Worm (Caenorhabditis elegans): ENCODE data around the gene eif-2Bgamma.

Gene eif-2Bgamma

DNA sequence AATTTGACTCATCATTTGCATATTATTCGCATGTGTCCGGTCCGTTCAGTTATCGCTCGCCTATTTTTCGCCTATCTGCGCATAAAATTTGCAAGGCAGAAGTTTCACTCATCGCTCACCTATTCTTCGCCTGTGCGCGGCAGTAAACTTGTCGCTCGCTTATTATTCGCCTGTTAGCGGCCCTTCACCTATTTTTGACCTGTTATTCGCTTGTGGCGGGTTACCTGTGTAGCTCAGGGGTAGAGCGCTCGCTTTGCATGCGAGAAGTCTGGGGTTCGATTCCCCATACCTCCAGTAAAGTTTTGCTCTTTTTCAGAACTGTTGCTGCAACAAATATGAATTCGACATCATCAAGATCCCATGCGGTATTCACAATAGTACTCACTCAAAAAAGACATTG is 34.0 kb upstream of the eif-2Bgamma start (continued):
- TF ChIP-seq tlf-1 (GFP tag; optimal IDR thresholded peaks at IDR 0.05) = peak; percentile 7
- peak; percentile 85 for TF ChIP-seq ztf-28 (GFP tag; IDR thresholded peaks at IDR 0.05)
- TF ChIP-seq tbp1 (GFP tag; optimal IDR thresholded peaks at IDR 0.05) = peak; percentile 98
- peak; percentile 2 for TF ChIP-seq sdz-38 (tag; optimal IDR thresholded peaks at IDR 0.05)
- peak; percentile 86 for TF ChIP-seq dox-1 (GFP tag; IDR thresholded peaks at IDR 0.05)
- TF ChIP-seq somi-1 (GFP tag; optimal IDR thresholded peaks at IDR 0.05) = peak; percentile 69
- peak; percentile 43 for TF ChIP-seq B0019.2 (GFP tag; conservative IDR thresholded peaks at IDR 0.05)
- peak; percentile 68; the same call in 1 of the 2 replicates for TF ChIP-seq ekl-4 (GFP tag; IDR thresholded peaks at IDR 0.05)
- peak; percentile 93; the same call in 1 of the 2 replicates for TF ChIP-seq nhr-120 (GFP tag; IDR thresholded peaks at IDR 0.05)
- TF ChIP-seq F57C9.4 (tag; optimal IDR thresholded peaks at IDR 0.05) = peak; percentile 21
- TF ChIP-seq T07F8.4 (tag; optimal IDR thresholded peaks at IDR 0.05) = peak; percentile 28
- peak; percentile 85 for TF ChIP-seq D2030.7 (GFP tag; IDR thresholded peaks at IDR 0.05)
- peak; percentile 73 for TF ChIP-seq pbrm-1 (GFP tag; IDR thresholded peaks at IDR 0.05)
- peak; percentile 69 for TF ChIP-seq madf-6 (GFP tag; IDR thresholded peaks at IDR 0.05)
- peak; percentile 52; the same call in 1 of the 2 replicates for TF ChIP-seq ceh-58 (GFP tag; IDR thresholded peaks at IDR 0.05)
- peak; percentile 74 for TF ChIP-seq zim-3 (tag; optimal IDR thresholded peaks at IDR 0.05)
- peak; percentile 53 for TF ChIP-seq ceh-27 (GFP tag; optimal IDR thresholded peaks at IDR 0.05)
- peak; percentile 58 for TF ChIP-seq rpc-1 (optimal IDR thresholded peaks at IDR 0.05)
- peak; percentile 84 for TF ChIP-seq rpc-1 (tag; optimal IDR thresholded peaks at IDR 0.05)
- peak; percentile 73 for TF ChIP-seq ceh-100 (GFP tag; IDR thresholded peaks at IDR 0.05)
- peak; percentile 27 for TF ChIP-seq madf-10 (tag; optimal IDR thresholded peaks at IDR 0.05)
- peak; percentile 78 for TF ChIP-seq nfyb-1 (GFP tag; IDR thresholded peaks at IDR 0.05)
- TF ChIP-seq xnd-1 (tag; optimal IDR thresholded peaks at IDR 0.05) = peak; percentile 9
- TF ChIP-seq F10E7.11 (tag; optimal IDR thresholded peaks at IDR 0.05) = peak; percentile 34
- peak; percentile 72 for TF ChIP-seq F52B5.7 (tag; optimal IDR thresholded peaks at IDR 0.05)
- peak; percentile 85 for TF ChIP-seq him-1 (tag; optimal IDR thresholded peaks at IDR 0.05)
- peak; percentile 65; the same call in 1 of the 2 replicates for TF ChIP-seq Y56A3A.18 (GFP tag; IDR thresholded peaks at IDR 0.05)
- peak; percentile 91 for TF ChIP-seq die-1 (tag; optimal IDR thresholded peaks at IDR 0.05)
- TF ChIP-seq Y79H2A.3 (GFP tag; conservative IDR thresholded peaks at IDR 0.05) = peak; percentile 78
- TF ChIP-seq B0261.1 (tag; optimal IDR thresholded peaks at IDR 0.05) = peak; percentile 87
- TF ChIP-seq madf-8 (GFP tag; conservative IDR thresholded peaks at IDR 0.05) = peak; percentile 48
- TF ChIP-seq ztf-18 (tag; optimal IDR thresholded peaks at IDR 0.05) = peak; percentile 73
- TF ChIP-seq lsl-1 (GFP tag; optimal IDR thresholded peaks at IDR 0.05) = peak; percentile 50
- 0 out of 2 replicates have a peak, but pooled peaks have one; percentile 39 for TF ChIP-seq bed-2 (GFP tag; IDR thresholded peaks at IDR 0.05)
- peak; percentile 97 for TF ChIP-seq aptf-3 (GFP tag; IDR thresholded peaks at IDR 0.05)
- TF ChIP-seq egl-44 (GFP tag; IDR thresholded peaks at IDR 0.05) = peak; percentile 94
- peak; percentile 9 for TF ChIP-seq nhr-80 (tag; optimal IDR thresholded peaks at IDR 0.05)
- TF ChIP-seq cebp-2 (GFP tag; IDR thresholded peaks at IDR 0.05) = peak; percentile 96
- TF ChIP-seq ceh-91 (GFP tag; IDR thresholded peaks at IDR 0.05) = 0 out of 2 replicates have a peak, but pooled peaks have one; percentile 18
- peak; percentile 66 for TF ChIP-seq attf-5 (GFP tag; optimal IDR thresholded peaks at IDR 0.05)
- peak; percentile 54 for TF ChIP-seq sptf-2 (GFP tag; optimal IDR thresholded peaks at IDR 0.05)
- TF ChIP-seq rec-8 (tag; optimal IDR thresholded peaks at IDR 0.05) = peak in 1 of 2 experiments; percentile 68
- peak; percentile 60; the same call in 1 of the 2 replicates for TF ChIP-seq aptf-2 (GFP tag; conservative IDR thresholded peaks at IDR 0.05)
- peak; percentile 50 for TF ChIP-seq mxl-1 (tag; optimal IDR thresholded peaks at IDR 0.05)
- TF ChIP-seq egrh-3 (GFP tag; IDR thresholded peaks at IDR 0.05) = peak; percentile 65
- peak; percentile 75 for TF ChIP-seq F57A8.1 (GFP tag; optimal IDR thresholded peaks at IDR 0.05)
- TF ChIP-seq ztf-26 (tag; optimal IDR thresholded peaks at IDR 0.05) = peak; percentile 18
- TF ChIP-seq nhr-90 (tag; optimal IDR thresholded peaks at IDR 0.05) = peak; percentile 86
- 0 out of 2 replicates have a peak, but pooled peaks have one; percentile 60 for TF ChIP-seq ztf-6 (GFP tag; IDR thresholded peaks at IDR 0.05)
- peak; percentile 43 for TF ChIP-seq T26A5.8 (tag; optimal IDR thresholded peaks at IDR 0.05)

Data from whole organism, young adult.